Fruit fly (Drosophila melanogaster) whole organism, pupa: ENCODE results near the gene CG16710.

ENCODE experiments used
- CG10348 ChIP-seq: fragments of 200-800 bp; sonication (Bioruptor generic); IDR thresholded peaks from 2 replicates; pipeline ENCODE4 v1.3.6; 2022; ENCODE audit warnings: missing biosample characterization, missing genetic modification characterization
- CG12605 ChIP-seq: fragments of 200-800 bp; sonication (Bioruptor generic); IDR thresholded peaks from 2 replicates; pipeline ENCODE4 v1.3.6; 2022; ENCODE audit warnings: missing biosample characterization, missing genetic modification characterization
- CG13204 ChIP-seq: fragments of 200-800 bp; sonication (Bioruptor generic); optimal IDR thresholded peaks from 2 replicates; lab custom pipeline; 2018; ENCODE audit warnings: missing biosample characterization, mild to moderate bottlenecking, missing genetic modification characterization, moderate library complexity
- CG14655 ChIP-seq: fragments of 200-800 bp; sonication (Bioruptor generic); optimal IDR thresholded peaks from 3 replicates; lab custom pipeline; 2017; ENCODE audit warnings: mild to moderate bottlenecking, missing biosample characterization, missing genetic modification reagents, missing genetic modification characterization
- CG15710 ChIP-seq: fragments of 200-800 bp; sonication (Bioruptor generic); optimal IDR thresholded peaks from 2 replicates; lab custom pipeline; 2018; ENCODE audit warnings: missing biosample characterization, mild to moderate bottlenecking, missing genetic modification characterization, moderate library complexity
- CG17806 ChIP-seq: fragments of 200-800 bp; sonication (Bioruptor generic); optimal IDR thresholded peaks from 2 replicates; lab custom pipeline; 2018; ENCODE audit warnings: missing biosample characterization, mild to moderate bottlenecking, missing genetic modification characterization, moderate library complexity
- CG32121 ChIP-seq: fragments of 200-800 bp; sonication (Bioruptor generic); IDR thresholded peaks from 2 replicates; pipeline ENCODE4 v1.3.6; 2022; ENCODE audit warnings: missing biosample characterization, missing genetic modification characterization
- CG34367 ChIP-seq: fragments of 200-800 bp; sonication (Bioruptor generic); optimal IDR thresholded peaks from 2 replicates; lab custom pipeline; 2018; ENCODE audit warnings: missing biosample characterization, mild to moderate bottlenecking, missing genetic modification characterization
- CG4496 ChIP-seq: fragments of 200-800 bp; sonication (Bioruptor generic); IDR thresholded peaks from 3 replicates; pipeline ENCODE4 v1.3.6; 2022; ENCODE audit warnings: missing biosample characterization, missing genetic modification characterization
- CG8159 ChIP-seq: fragments of 200-800 bp; sonication (Bioruptor generic); optimal IDR thresholded peaks from 3 replicates; lab custom pipeline; 2018; ENCODE audit warnings: missing biosample characterization, mild to moderate bottlenecking, missing genetic modification characterization, moderate library complexity
- CG8301 ChIP-seq: fragments of 200-800 bp; sonication (Bioruptor generic); optimal IDR thresholded peaks from 2 replicates; lab custom pipeline; 2018; ENCODE audit warnings: missing biosample characterization, mild to moderate bottlenecking, missing genetic modification characterization
- CG9948 ChIP-seq: fragments of 200-800 bp; sonication (Bioruptor generic); optimal IDR thresholded peaks from 2 replicates; lab custom pipeline; 2018; ENCODE audit warnings: missing biosample characterization, mild to moderate bottlenecking, missing genetic modification characterization, moderate library complexity
- D1 ChIP-seq: fragments of 200-800 bp; sonication (Bioruptor generic); optimal IDR thresholded peaks from 2 replicates; lab custom pipeline; 2018; ENCODE audit warnings: missing biosample characterization, mild to moderate bottlenecking, missing genetic modification characterization, moderate library complexity
- EcR ChIP-seq: fragments of 200-800 bp; sonication (Bioruptor generic); optimal IDR thresholded peaks from 3 replicates; lab custom pipeline; 2019; ENCODE audit warnings: missing biosample characterization, missing genetic modification characterization, mild to moderate bottlenecking, moderate library complexity, missing genetic modification reagents
- Ets98B ChIP-seq: fragments of 200-800 bp; sonication (Bioruptor generic); IDR thresholded peaks from 2 replicates; pipeline ENCODE4 v1.3.6; 2022; ENCODE audit warnings: missing biosample characterization, missing genetic modification characterization
- Pif1A ChIP-seq: fragments of 200-800 bp; sonication (Bioruptor generic); optimal IDR thresholded peaks from 3 replicates; lab custom pipeline; 2016; ENCODE audit warnings: missing biosample characterization, missing genetic modification characterization
- Pif1B ChIP-seq: fragments of 200-800 bp; sonication (Bioruptor generic); optimal IDR thresholded peaks from 3 replicates; lab custom pipeline; 2016; ENCODE audit warnings: missing biosample characterization, missing genetic modification characterization
- Snoo ChIP-seq: fragments of 200-800 bp; sonication (Bioruptor generic); optimal IDR thresholded peaks from 3 replicates; lab custom pipeline; 2017; ENCODE audit warnings: missing biosample characterization, mild to moderate bottlenecking, missing genetic modification characterization, inconsistent platforms
- fd96Ca ChIP-seq: fragments of 200-800 bp; sonication (Bioruptor generic); IDR thresholded peaks from 3 replicates; pipeline ENCODE4 v1.3.6; 2022; ENCODE audit warnings: missing biosample characterization, missing genetic modification characterization
- gl ChIP-seq: fragments of 200-800 bp; sonication (Bioruptor generic); optimal IDR thresholded peaks from 2 replicates; lab custom pipeline; 2018; ENCODE audit warnings: missing biosample characterization, mild to moderate bottlenecking, missing genetic modification characterization
- rn ChIP-seq: fragments of 200-800 bp; sonication (Bioruptor generic); IDR thresholded peaks from 2 replicates; pipeline ENCODE4 v1.3.6; 2022; ENCODE audit warnings: missing biosample characterization, missing genetic modification characterization

The CG16710 gene

DNA sequence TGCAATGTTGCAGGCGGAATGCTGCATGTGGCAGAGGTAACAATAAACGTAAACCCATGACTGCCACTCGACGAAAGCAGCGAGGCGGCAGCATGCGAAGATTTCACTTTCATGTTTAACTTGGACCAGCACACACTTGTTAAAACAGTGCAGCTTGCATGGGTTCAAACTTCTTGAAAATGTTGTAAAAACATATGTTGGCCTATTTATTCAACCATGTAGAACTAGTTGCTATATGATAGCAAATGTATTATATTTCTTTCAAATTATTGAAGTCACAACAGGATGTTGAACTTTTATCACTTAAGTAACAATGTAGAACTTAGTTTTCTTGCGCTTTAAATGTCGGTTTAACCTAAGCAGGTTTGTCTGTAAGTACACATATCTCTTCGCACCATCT is 39.5 kb upstream of the CG16710 start:
- TF ChIP-seq Pif1B (GFP tag; lab: Kevin White, UChicago) = no peak
- TF ChIP-seq Pif1A = peak; percentile 15
- no peak for TF ChIP-seq gl (tag; lab: Kevin White, UChicago)
- TF ChIP-seq CG14655 (GFP tag; lab: Kevin White, UChicago) = peak; percentile 5
- no peak for TF ChIP-seq CG4496
- TF ChIP-seq CG17806 = no peak
- TF ChIP-seq Ets98B (GFP tag; lab: Robert Waterston, UW) = no peak
- no peak for TF ChIP-seq CG8301 (tag; lab: Kevin White, UChicago)
- TF ChIP-seq, all 21 proteins: peak for 2

DNA sequence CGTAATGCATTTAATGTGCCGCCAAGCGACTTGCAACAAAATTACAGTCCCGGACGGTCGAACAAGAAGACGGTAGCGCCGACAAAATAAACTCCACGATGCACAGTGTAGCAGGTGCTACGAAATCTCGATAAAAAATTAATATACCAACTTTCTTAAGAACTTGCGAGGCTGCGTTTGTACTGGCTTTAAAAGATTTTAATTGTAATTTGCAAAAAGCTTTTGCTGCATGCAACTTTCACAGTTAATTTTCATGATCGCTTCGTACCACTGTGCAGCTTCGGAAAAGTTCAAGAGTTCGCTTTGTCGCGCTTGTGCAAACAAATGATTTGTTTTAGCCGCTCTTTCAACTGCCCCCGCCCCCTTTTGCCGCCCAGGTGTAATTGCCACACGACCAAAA is 36.1 kb upstream of the CG16710 start:
- peak; percentile 69 for TF ChIP-seq Snoo
- peak; percentile 55 for TF ChIP-seq CG34367 (tag; lab: Kevin White, UChicago)
- peak; percentile 74 for TF ChIP-seq rn (GFP tag; lab: Robert Waterston, UW)
- TF ChIP-seq CG12605 = peak; percentile 79
- peak; percentile 86 for TF ChIP-seq Pif1A
- TF ChIP-seq CG32121 (GFP tag; lab: Robert Waterston, UW) = peak; percentile 91
- TF ChIP-seq CG10348 = peak; percentile 73
- peak; percentile 20 for TF ChIP-seq CG13204 (GFP tag; lab: Kevin White, UChicago)
- peak; percentile 94 for TF ChIP-seq fd96Ca (GFP tag; lab: Robert Waterston, UW)
- TF ChIP-seq gl (tag; lab: Kevin White, UChicago) = no peak
- peak; percentile 71 for TF ChIP-seq CG8301 (tag; lab: Kevin White, UChicago)
- peak; percentile 92 for TF ChIP-seq Ets98B (GFP tag; lab: Robert Waterston, UW)
- peak; percentile 63 for TF ChIP-seq CG9948
- peak; percentile 60 for TF ChIP-seq CG17806
- TF ChIP-seq Pif1B (GFP tag; lab: Kevin White, UChicago) = peak; percentile 50
- TF ChIP-seq CG14655 (GFP tag; lab: Kevin White, UChicago) = peak; percentile 77
- peak; percentile 58 for TF ChIP-seq CG15710
- peak; percentile 68 for TF ChIP-seq CG8159 (tag; lab: Kevin White, UChicago)
- peak; percentile 94 for TF ChIP-seq CG4496
- TF ChIP-seq D1 (tag; lab: Kevin White, UChicago) = no peak
- TF ChIP-seq EcR = no peak

DNA sequence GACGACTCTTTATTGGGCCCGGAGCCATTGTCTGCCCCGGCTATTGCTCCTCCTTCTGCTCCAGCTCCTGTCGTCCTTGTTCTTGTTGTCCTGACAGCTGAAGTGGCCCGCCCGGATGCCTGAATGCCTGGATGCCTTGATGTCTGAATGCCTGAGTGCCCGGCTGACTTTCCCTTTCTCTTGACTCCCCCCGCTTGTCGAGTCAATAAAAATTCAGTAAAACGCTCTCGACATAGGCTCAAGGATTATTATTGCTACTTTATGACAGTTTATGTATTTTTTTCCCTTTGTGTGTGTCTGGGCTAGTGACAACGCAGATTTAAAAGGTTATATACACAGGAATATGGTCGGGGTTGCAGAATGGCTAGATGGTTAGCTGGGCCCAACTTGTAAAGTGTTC is 32.5 kb upstream of the CG16710 start:
- no peak for TF ChIP-seq CG17806
- no peak for TF ChIP-seq CG14655 (GFP tag; lab: Kevin White, UChicago)
- TF ChIP-seq Pif1B (GFP tag; lab: Kevin White, UChicago) = no peak

DNA sequence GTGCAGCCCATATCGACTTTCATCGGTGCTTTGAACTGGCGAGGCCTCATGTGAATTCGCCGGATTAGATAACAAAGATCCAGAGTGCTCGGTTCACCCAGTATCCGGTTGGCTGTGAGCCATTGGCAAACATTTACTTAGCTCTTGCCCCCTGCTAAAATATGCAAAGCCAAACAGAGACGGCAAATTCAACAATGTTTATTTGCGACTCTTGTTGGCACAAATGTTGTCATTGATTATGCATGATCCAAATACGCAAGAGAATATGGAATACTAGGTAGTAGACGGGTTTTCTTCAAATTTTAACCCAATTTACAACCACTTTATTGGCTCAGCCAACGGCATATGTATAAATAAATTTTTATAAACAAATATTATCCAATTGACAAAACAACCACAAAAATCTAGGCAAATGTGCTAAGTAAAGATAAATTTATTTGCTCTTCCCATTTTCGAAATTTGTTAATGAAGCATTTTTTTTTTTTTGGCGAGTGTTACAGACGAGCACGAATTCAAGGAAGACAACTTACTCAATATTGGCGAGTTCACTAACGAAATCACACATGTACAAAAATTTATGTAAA is 29.7 kb upstream of the CG16710 start:
- TF ChIP-seq Pif1A (peak; percentile 12), CG9948 (no peak), Snoo (peak; percentile 40), CG4496 (peak; percentile 31; the same call in 1 of the 3 replicates)
- TF ChIP-seq, all 21 proteins: peak for 3

DNA sequence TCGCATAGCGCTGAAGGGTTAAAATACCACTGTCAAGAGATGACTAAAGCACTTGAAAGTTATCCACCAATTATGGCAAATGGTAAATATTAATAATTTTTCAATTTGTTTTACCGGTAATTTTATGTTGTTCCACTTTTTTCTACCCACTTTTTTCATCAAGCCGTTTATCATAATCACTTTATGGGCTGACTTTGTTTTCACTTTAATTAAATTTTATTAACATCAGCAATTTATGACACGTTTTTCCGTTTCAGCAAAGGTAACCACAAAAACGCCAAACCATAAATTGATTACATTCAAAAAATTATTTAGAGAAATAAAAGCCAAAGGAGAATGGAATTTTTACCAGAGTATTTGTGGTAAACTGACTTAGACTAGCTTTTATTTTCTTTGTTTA is 26.8 kb upstream of the CG16710 start:
- TF ChIP-seq CG9948 (no peak), CG32121 (GFP tag; lab: Robert Waterston, UW) (no peak), CG17806 (no peak), CG34367 (tag; lab: Kevin White, UChicago) (no peak), Snoo (no peak)

DNA sequence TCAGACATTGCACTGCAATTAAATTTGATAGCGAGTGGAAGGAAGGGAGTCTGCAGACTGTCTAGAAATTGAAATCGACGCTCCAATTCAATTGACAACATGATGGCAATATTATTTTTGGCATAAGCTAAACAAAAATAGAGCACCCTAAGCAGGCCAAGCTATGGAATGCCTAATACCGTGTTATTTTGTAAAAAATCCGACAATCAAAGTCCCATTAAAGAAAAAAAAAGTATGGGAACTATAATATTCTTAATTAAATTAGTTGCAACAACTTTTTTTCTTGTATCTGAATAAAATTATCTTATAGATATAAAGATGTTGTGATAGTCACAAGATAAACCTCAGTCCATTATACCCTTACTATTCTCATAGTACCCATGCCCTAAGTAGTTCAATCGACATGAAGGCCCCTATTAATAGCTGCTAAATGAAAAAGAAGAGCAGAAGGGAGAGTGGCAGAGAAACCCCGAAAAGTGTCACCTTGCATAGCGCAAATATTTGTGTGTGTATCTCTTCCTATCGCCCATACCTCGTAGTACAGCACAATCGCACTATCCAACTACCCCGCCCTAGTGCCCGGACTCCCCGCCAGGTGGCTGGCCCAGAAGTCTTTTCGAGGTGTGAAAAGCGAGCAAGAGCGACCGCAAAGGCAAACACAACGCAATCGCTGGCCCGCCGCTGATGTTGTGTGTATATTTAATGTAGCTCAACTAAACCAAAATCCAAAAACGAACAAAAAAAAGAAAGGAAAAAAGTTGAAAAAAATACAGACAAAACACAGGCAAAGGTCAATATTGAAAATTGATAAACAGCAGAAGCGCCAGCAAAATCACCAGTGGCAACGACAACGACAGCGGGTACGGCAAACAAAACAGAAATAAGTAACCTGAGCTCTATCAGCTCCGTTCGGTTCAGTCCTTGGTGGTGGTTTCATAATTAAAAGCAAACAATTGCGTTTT is 24.7 kb upstream of the CG16710 start:
- TF ChIP-seq Snoo (peak; percentile 9), CG12605 (peak; percentile 49; the same call in 1 of the 2 replicates), D1 (tag; lab: Kevin White, UChicago) (no peak), CG9948 (no peak), CG4496 (no peak; the same call in 2 of the 3 replicates), CG17806 (no peak), Pif1A (peak; percentile 36), CG15710 (peak; percentile 25), CG8301 (tag; lab: Kevin White, UChicago) (no peak), CG10348 (no peak), CG34367 (tag; lab: Kevin White, UChicago) (peak; percentile 7), EcR (peak; percentile 6), CG13204 (GFP tag; lab: Kevin White, UChicago) (no peak), CG32121 (GFP tag; lab: Robert Waterston, UW) (peak; percentile 59), fd96Ca (GFP tag; lab: Robert Waterston, UW) (no peak), gl (tag; lab: Kevin White, UChicago) (no peak), Pif1B (GFP tag; lab: Kevin White, UChicago) (peak; percentile 52), Ets98B (GFP tag; lab: Robert Waterston, UW) (no peak), CG8159 (tag; lab: Kevin White, UChicago) (peak; percentile 9), CG14655 (GFP tag; lab: Kevin White, UChicago) (no peak), rn (GFP tag; lab: Robert Waterston, UW) (no peak)
